Fruit fly (Drosophila melanogaster) whole organism, prepupa: ENCODE measurements around the gene CG33262.

Experiments used
- Blimp-1 ChIP-seq: fragments of 200-800 bp; sonication (Bioruptor generic); optimal IDR thresholded peaks from 3 replicates; lab custom pipeline; 2017; ENCODE audit warnings: missing biosample characterization, missing genetic modification characterization, mild to moderate bottlenecking, moderate library complexity, missing genetic modification reagents
- CG10669 ChIP-seq: fragments of 200-800 bp; sonication (Bioruptor generic); optimal IDR thresholded peaks from 3 replicates; lab custom pipeline; 2018; ENCODE audit warnings: missing biosample characterization, mild to moderate bottlenecking, missing genetic modification characterization, moderate library complexity
- CG11294 ChIP-seq: fragments of 200-800 bp; sonication (Bioruptor generic); IDR thresholded peaks from 2 replicates; pipeline ENCODE4 v1.3.6; 2022; ENCODE audit warnings: missing biosample characterization, missing genetic modification characterization
- CG11762 ChIP-seq: fragments of 200-800 bp; sonication (Bioruptor generic); optimal IDR thresholded peaks from 3 replicates; lab custom pipeline; 2016; ENCODE audit warnings: missing biosample characterization, missing genetic modification characterization; ENCODE audit not compliant: insufficient read depth
- CG15336 ChIP-seq: fragments of 200-800 bp; sonication (Bioruptor generic); IDR thresholded peaks from 2 replicates; pipeline ENCODE4 v1.3.6; 2022; ENCODE audit warnings: missing biosample characterization, missing genetic modification characterization
- CG1621 ChIP-seq: fragments of 200-800 bp; sonication (Bioruptor generic); optimal IDR thresholded peaks from 3 replicates; lab custom pipeline; 2018; ENCODE audit warnings: missing biosample characterization, mild to moderate bottlenecking, missing genetic modification characterization
- CG16779 ChIP-seq: fragments of 200-800 bp; sonication (Bioruptor generic); optimal IDR thresholded peaks from 3 replicates; lab custom pipeline; 2017; ENCODE audit warnings: missing biosample characterization, mild to moderate bottlenecking, missing genetic modification characterization
- CG3032 ChIP-seq: fragments of 200-800 bp; optimal IDR thresholded peaks from 2 replicates; lab custom pipeline; 2019; ENCODE audit warnings: missing biosample characterization, mild to moderate bottlenecking, missing genetic modification characterization, moderate library complexity
- CG31627 ChIP-seq: fragments of 200-800 bp; sonication (Bioruptor generic); optimal IDR thresholded peaks from 3 replicates; lab custom pipeline; 2016; ENCODE audit warnings: missing biosample characterization, missing genetic modification characterization
- CG34406 ChIP-seq: fragments of 200-800 bp; sonication (Bioruptor generic); optimal IDR thresholded peaks from 3 replicates; lab custom pipeline; 2016; ENCODE audit warnings: missing biosample characterization, missing genetic modification characterization
- CG3919 ChIP-seq: fragments of 200-800 bp; sonication (Bioruptor generic); optimal IDR thresholded peaks from 3 replicates; lab custom pipeline; 2016; ENCODE audit warnings: missing biosample characterization, missing genetic modification characterization
- CG4318 ChIP-seq: fragments of 200-800 bp; sonication (Bioruptor generic); optimal IDR thresholded peaks from 3 replicates; lab custom pipeline; 2017; ENCODE audit warnings: missing biosample characterization, mild to moderate bottlenecking, missing genetic modification characterization
- CG6276 ChIP-seq: fragments of 200-800 bp; sonication (Bioruptor generic); optimal IDR thresholded peaks from 2 replicates; lab custom pipeline; 2017; ENCODE audit warnings: missing biosample characterization, mild to moderate bottlenecking, missing genetic modification characterization
- CG6854 ChIP-seq: fragments of 200-800 bp; sonication (Bioruptor generic); optimal IDR thresholded peaks from 2 replicates; lab custom pipeline; 2017; ENCODE audit warnings: missing biosample characterization, mild to moderate bottlenecking, missing genetic modification characterization
- CG7368 ChIP-seq: fragments of 200-800 bp; sonication (Bioruptor generic); optimal IDR thresholded peaks from 3 replicates; lab custom pipeline; 2016; ENCODE audit warnings: missing biosample characterization, missing genetic modification characterization
- CG8319 ChIP-seq: fragments of 200-800 bp; sonication (Bioruptor generic); optimal IDR thresholded peaks from 3 replicates; lab custom pipeline; 2016; ENCODE audit warnings: missing biosample characterization, missing genetic modification characterization
- CG8632 ChIP-seq: fragments of 200-800 bp; sonication (Bioruptor generic); optimal IDR thresholded peaks from 3 replicates; lab custom pipeline; 2016; ENCODE audit warnings: missing biosample characterization, missing genetic modification characterization
- Eip75B ChIP-seq: fragments of 200-800 bp; sonication (Bioruptor generic); optimal IDR thresholded peaks from 3 replicates; lab custom pipeline; 2016; ENCODE audit warnings: missing biosample characterization, missing genetic modification characterization
- Eip78C ChIP-seq: fragments of 200-800 bp; sonication (Bioruptor generic); peaks from one replicate; lab custom pipeline; 2016; ENCODE audit warnings: missing biosample characterization, missing genetic modification characterization
- Eip93F ChIP-seq: fragments of 200-800 bp; sonication (Bioruptor generic); optimal IDR thresholded peaks from 2 replicates; lab custom pipeline; 2016; ENCODE audit warnings: missing biosample characterization, mild to moderate bottlenecking, missing genetic modification characterization
- Ets21C ChIP-seq: fragments of 200-800 bp; sonication (Bioruptor generic); optimal IDR thresholded peaks from 3 replicates; lab custom pipeline; 2016; ENCODE audit warnings: missing biosample characterization, missing genetic modification characterization
- Ets96B ChIP-seq: fragments of 200-800 bp; optimal IDR thresholded peaks from 2 replicates; lab custom pipeline; 2019; ENCODE audit warnings: missing biosample characterization, mild to moderate bottlenecking, missing genetic modification characterization, moderate library complexity
- Gug ChIP-seq: fragments of 200-800 bp; sonication (Bioruptor generic); IDR thresholded peaks from 2 replicates; pipeline ENCODE4 v1.3.6; 2022; ENCODE audit warnings: missing biosample characterization, missing genetic modification characterization
- Hr39 ChIP-seq: fragments of 200-800 bp; sonication (Bioruptor generic); optimal IDR thresholded peaks from 2 replicates; lab custom pipeline; 2016; ENCODE audit warnings: missing biosample characterization, missing genetic modification characterization
- Hr4 ChIP-seq: fragments of 200-800 bp; sonication (Bioruptor generic); optimal IDR thresholded peaks from 3 replicates; lab custom pipeline; 2016; ENCODE audit warnings: missing biosample characterization, missing genetic modification characterization
- Met ChIP-seq: fragments of 200-800 bp; sonication (Bioruptor generic); optimal IDR thresholded peaks from 3 replicates; lab custom pipeline; 2016; ENCODE audit warnings: missing biosample characterization, missing genetic modification characterization
- OdsH ChIP-seq: fragments of 200-800 bp; sonication (Bioruptor generic); optimal IDR thresholded peaks from 3 replicates; lab custom pipeline; 2016; ENCODE audit warnings: missing biosample characterization, missing genetic modification characterization
- Smox ChIP-seq: fragments of 200-800 bp; sonication (Bioruptor generic); optimal IDR thresholded peaks from 3 replicates; lab custom pipeline; 2016; ENCODE audit warnings: missing biosample characterization, missing genetic modification characterization
- Sox102F ChIP-seq: fragments of 200-800 bp; sonication (Bioruptor generic); optimal IDR thresholded peaks from 2 replicates; lab custom pipeline; 2016; ENCODE audit warnings: missing biosample characterization, mild to moderate bottlenecking, missing genetic modification characterization
- Sox14 ChIP-seq: fragments of 200-800 bp; sonication (Bioruptor generic); optimal IDR thresholded peaks from 3 replicates; lab custom pipeline; 2016; ENCODE audit warnings: missing biosample characterization, missing genetic modification characterization
- Sox15 ChIP-seq: fragments of 200-800 bp; sonication (Bioruptor generic); optimal IDR thresholded peaks from 3 replicates; lab custom pipeline; 2016; ENCODE audit warnings: missing biosample characterization, missing genetic modification characterization
- acj6 ChIP-seq: fragments of 200-800 bp; sonication (Bioruptor generic); optimal IDR thresholded peaks from 3 replicates; lab custom pipeline; 2016; ENCODE audit warnings: missing biosample characterization, missing genetic modification characterization
- cyc ChIP-seq: fragments of 200-800 bp; sonication (Bioruptor generic); optimal IDR thresholded peaks from 3 replicates; lab custom pipeline; 2016; ENCODE audit warnings: missing biosample characterization, missing genetic modification characterization
- dac ChIP-seq: fragments of 200-800 bp; sonication (Bioruptor generic); optimal IDR thresholded peaks from 2 replicates; lab custom pipeline; 2017; ENCODE audit warnings: missing biosample characterization, mild to moderate bottlenecking, missing genetic modification characterization
- dsx ChIP-seq: fragments of 200-800 bp; optimal IDR thresholded peaks from 3 replicates; lab custom pipeline; 2019; ENCODE audit warnings: missing biosample characterization, mild to moderate bottlenecking, missing genetic modification characterization, moderate library complexity; ENCODE audit not compliant: poor library complexity, severe bottlenecking
- eg ChIP-seq: fragments of 200-800 bp; sonication (Bioruptor generic); IDR thresholded peaks from 3 replicates; pipeline ENCODE4 v1.3.6; 2022; ENCODE audit warnings: missing biosample characterization, missing genetic modification characterization
- fd59A ChIP-seq: fragments of 200-800 bp; sonication (Bioruptor generic); optimal IDR thresholded peaks from 2 replicates; lab custom pipeline; 2017; ENCODE audit warnings: missing biosample characterization, mild to moderate bottlenecking, missing genetic modification characterization, missing genetic modification reagents
- fd85E ChIP-seq: fragments of 200-800 bp; sonication (Bioruptor generic); optimal IDR thresholded peaks from 3 replicates; lab custom pipeline; 2016; ENCODE audit warnings: missing biosample characterization, missing genetic modification characterization
- lz ChIP-seq: fragments of 200-800 bp; sonication (Bioruptor generic); optimal IDR thresholded peaks from 3 replicates; lab custom pipeline; 2016; ENCODE audit warnings: missing biosample characterization, missing genetic modification characterization
- salr ChIP-seq, 2 experiments: fragments of 200-800 bp; sonication (Bioruptor generic); optimal IDR thresholded peaks; 3 replicates each; lab custom pipeline; 2016 to 2018; ENCODE audit warnings: missing biosample characterization in 2 of 2, missing genetic modification characterization in 2 of 2, mild to moderate bottlenecking in 1 of 2
- spab ChIP-seq: fragments of 200-800 bp; sonication (Bioruptor generic); optimal IDR thresholded peaks from 2 replicates; lab custom pipeline; 2017; ENCODE audit warnings: missing biosample characterization, mild to moderate bottlenecking, missing genetic modification characterization, missing genetic modification reagents
- svp ChIP-seq: fragments of 200-800 bp; sonication (Bioruptor generic); peaks from one replicate; lab custom pipeline; 2016; ENCODE audit warnings: missing biosample characterization, missing genetic modification characterization
- topi ChIP-seq: fragments of 200-800 bp; sonication (Bioruptor generic); optimal IDR thresholded peaks from 3 replicates; lab custom pipeline; 2016; ENCODE audit warnings: missing biosample characterization, missing genetic modification characterization
- vri ChIP-seq: fragments of 200-800 bp; sonication (Bioruptor generic); optimal IDR thresholded peaks from 3 replicates; lab custom pipeline; 2016; ENCODE audit warnings: missing biosample characterization, mild to moderate bottlenecking, missing genetic modification characterization

Gene CG33262

dm6 chr3L:13107307-13107938 lies 28.6 kb upstream of the CG33262 start (continued):
- TF ChIP-seq CG3032 (tag; lab: Kevin White, UChicago) (peak; percentile 84), Eip93F (GFP tag; lab: Kevin White, UChicago) (no peak), vri (GFP tag; lab: Kevin White, UChicago) (peak; percentile 3), CG1621 (tag; lab: Kevin White, UChicago) (peak; percentile 51), Sox15 (no peak), CG15336 (no peak), spab (GFP tag; lab: Kevin White, UChicago) (peak; percentile 77), dsx (GFP tag; lab: Kevin White, UChicago) (peak; percentile 83), OdsH (GFP tag; lab: Kevin White, UChicago) (peak; percentile 45), cyc (GFP tag; lab: Kevin White, UChicago) (peak; percentile 39), dac (no peak), Met (peak; percentile 49), svp (GFP tag; lab: Kevin White, UChicago) (peak; percentile 66), Ets96B (tag; lab: Kevin White, UChicago) (peak; percentile 76), CG6276 (no peak)

- TF ChIP-seq Hr4 (GFP tag; lab: Kevin White, UChicago) (no peak), topi (GFP tag; lab: Kevin White, UChicago) (no peak), fd85E (GFP tag; lab: Kevin White, UChicago) (no peak), salr (GFP tag; optimal IDR thresholded peaks at IDR 0.05; lab: Kevin White, UChicago) (no peak), Sox15 (no peak), dsx (GFP tag; lab: Kevin White, UChicago) (no peak), Sox14 (GFP tag; lab: Kevin White, UChicago) (no peak), spab (GFP tag; lab: Kevin White, UChicago) (no peak), Eip93F (GFP tag; lab: Kevin White, UChicago) (no peak), Hr39 (GFP tag; lab: Kevin White, UChicago) (no peak), CG6276 (no peak), CG3919 (no peak), lz (GFP tag; lab: Kevin White, UChicago) (no peak), CG8632 (GFP tag; lab: Kevin White, UChicago) (no peak), CG1621 (tag; lab: Kevin White, UChicago) (no peak), Eip78C (GFP tag; lab: Kevin White, UChicago) (no peak), CG10669 (no peak)
- TF ChIP-seq, all 60 proteins: peak for 0
Observed at dm6 chr3L:13108354-13108882, 27.7 kb upstream of the CG33262 start.

dm6 chr3L:13109362-13109761 lies 26.7 kb upstream of the CG33262 start:
- no peak for TF ChIP-seq Ets21C
- peak; percentile 68 for TF ChIP-seq spab (GFP tag; lab: Kevin White, UChicago)
- TF ChIP-seq Blimp-1 (GFP tag; lab: Kevin White, UChicago), result no peak
- TF ChIP-seq Gug, result peak; percentile 48; the same call in 1 of the 2 replicates
- TF ChIP-seq Sox102F (GFP tag; lab: Kevin White, UChicago), result no peak
- peak; percentile 44 for TF ChIP-seq fd59A
- TF ChIP-seq CG8319, result no peak
- peak; percentile 11 for TF ChIP-seq CG16779 (tag; lab: Kevin White, UChicago)
- TF ChIP-seq CG34406 (GFP tag; lab: Kevin White, UChicago), result peak; percentile 23
- TF ChIP-seq CG11294 (GFP tag; lab: Robert Waterston, UW), result 0 out of 2 replicates have a peak, but pooled peaks have one; percentile 12
- TF ChIP-seq dac, result no peak
- no peak for TF ChIP-seq CG7368 (GFP tag; lab: Kevin White, UChicago)
- no peak for TF ChIP-seq lz (GFP tag; lab: Kevin White, UChicago)
- peak; percentile 59 for TF ChIP-seq OdsH (GFP tag; lab: Kevin White, UChicago)
- peak; percentile 83 for TF ChIP-seq Ets96B (tag; lab: Kevin White, UChicago)
- no peak for TF ChIP-seq CG31627 (GFP tag; lab: Kevin White, UChicago)
- TF ChIP-seq Eip78C (GFP tag; lab: Kevin White, UChicago), result peak; percentile 88
- TF ChIP-seq CG10669, result peak; percentile 56
- no peak for TF ChIP-seq Smox (GFP tag; lab: Kevin White, UChicago)
- peak; percentile 84 for TF ChIP-seq CG3032 (tag; lab: Kevin White, UChicago)
- TF ChIP-seq Hr4 (GFP tag; lab: Kevin White, UChicago), result peak; percentile 58
- TF ChIP-seq eg (GFP tag; lab: Robert Waterston, UW), result 0 out of 3 replicates have a peak, but pooled peaks have one; percentile 34
- no peak for TF ChIP-seq Met
- TF ChIP-seq CG4318, result peak; percentile 58
- TF ChIP-seq CG6854 (GFP tag; lab: Kevin White, UChicago), result no peak
- TF ChIP-seq CG3919, result peak; percentile 55
- TF ChIP-seq fd85E (GFP tag; lab: Kevin White, UChicago), result no peak
- no peak for TF ChIP-seq CG11762 (GFP tag; lab: Kevin White, UChicago)
- TF ChIP-seq Eip75B (GFP tag; lab: Kevin White, UChicago), result peak; percentile 13
- TF ChIP-seq CG6276, result peak; percentile 60
- TF ChIP-seq acj6 (GFP tag; lab: Kevin White, UChicago), result peak; percentile 51
